Worm (Caenorhabditis elegans) whole organism, late embryonic: ENCODE data around the gene arrd-7.

Experiments used
- C38D4.7 ChIP-seq: fragments of 200-800 bp; sonication (Bioruptor generic); optimal IDR thresholded peaks from 2 replicates; lab custom pipeline; 2018; ENCODE audit warnings: mild to moderate bottlenecking, missing genetic modification characterization, moderate library complexity, missing compliant biosample characterization
- F13H6.1 ChIP-seq: sonication (generic microtip); optimal IDR thresholded peaks from 2 replicates; lab custom pipeline; 2016; ENCODE audit warnings: missing genetic modification characterization, missing compliant biosample characterization
- K02D7.2 ChIP-seq: sonication (generic microtip); optimal IDR thresholded peaks from 2 replicates; lab custom pipeline; 2017; ENCODE audit warnings: mild to moderate bottlenecking, missing genetic modification characterization, missing compliant biosample characterization
- K09A11.1 ChIP-seq: sonication (generic microtip); optimal IDR thresholded peaks from 2 replicates; lab custom pipeline; 2017; ENCODE audit warnings: antibody characterized with exemption, mild to moderate bottlenecking, missing genetic modification characterization, missing compliant biosample characterization; ENCODE audit not compliant: insufficient read depth
- ahr-1 ChIP-seq: sonication (generic microtip); optimal IDR thresholded peaks from 2 replicates; lab custom pipeline; 2016; ENCODE audit warnings: missing genetic modification characterization, missing compliant biosample characterization
- ama-1 ChIP-seq: fragments of 150-350 bp; optimal IDR thresholded peaks from 2 replicates; lab custom pipeline; 2014
- ceh-14 ChIP-seq: sonication (generic microtip); optimal IDR thresholded peaks from 2 replicates; lab custom pipeline; 2016; ENCODE audit warnings: missing genotype, missing genetic modification characterization, missing compliant biosample characterization
- ceh-18 ChIP-seq: sonication (generic microtip); optimal IDR thresholded peaks from 2 replicates; lab custom pipeline; 2016; ENCODE audit warnings: missing genetic modification characterization, missing compliant biosample characterization
- ceh-19 ChIP-seq: fragments of 200-800 bp; sonication (Bioruptor generic); optimal IDR thresholded peaks from 2 replicates; lab custom pipeline; 2018; ENCODE audit warnings: mild to moderate bottlenecking, missing genetic modification characterization, missing compliant biosample characterization
- ceh-24 ChIP-seq: sonication (generic microtip); optimal IDR thresholded peaks from 2 replicates; lab custom pipeline; 2016; ENCODE audit warnings: mild to moderate bottlenecking, missing genetic modification characterization, missing compliant biosample characterization
- ceh-30 ChIP-seq: fragments of 150-350 bp; optimal IDR thresholded peaks from 2 replicates; lab custom pipeline; 2014; ENCODE audit warnings: missing biosample characterization, missing genetic modification characterization
- ceh-31 ChIP-seq: sonication (generic microtip); optimal IDR thresholded peaks from 2 replicates; lab custom pipeline; 2016; ENCODE audit warnings: missing genetic modification characterization, missing compliant biosample characterization
- ceh-48 ChIP-seq: sonication (generic microtip); optimal IDR thresholded peaks from 2 replicates; lab custom pipeline; 2016; ENCODE audit warnings: missing genetic modification characterization, inconsistent platforms, missing compliant biosample characterization
- che-1 ChIP-seq: sonication (generic microtip); optimal IDR thresholded peaks from 2 replicates; lab custom pipeline; 2016; ENCODE audit warnings: mild to moderate bottlenecking, missing genetic modification characterization, missing compliant biosample characterization
- dmd-4 ChIP-seq: sonication (generic microtip); optimal IDR thresholded peaks from 2 replicates; lab custom pipeline; 2016; ENCODE audit warnings: borderline replicate concordance, missing genetic modification characterization, missing compliant biosample characterization
- dve-1 ChIP-seq: sonication (generic microtip); optimal IDR thresholded peaks from 2 replicates; lab custom pipeline; 2017; ENCODE audit warnings: antibody characterized with exemption, mild to moderate bottlenecking, missing genetic modification characterization, missing compliant biosample characterization
- elt-2 ChIP-seq: sonication (generic microtip); optimal IDR thresholded peaks from 2 replicates; lab custom pipeline; 2016; ENCODE audit warnings: missing genetic modification reagents, missing genetic modification characterization, missing compliant biosample characterization
- fax-1 ChIP-seq: sonication (generic microtip); optimal IDR thresholded peaks from 2 replicates; lab custom pipeline; 2016; ENCODE audit warnings: missing genotype, missing genetic modification characterization, missing compliant biosample characterization
- hlh-30 ChIP-seq: sonication (generic microtip); optimal IDR thresholded peaks from 2 replicates; lab custom pipeline; 2017; ENCODE audit warnings: antibody characterized with exemption, missing genetic modification characterization, missing compliant biosample characterization; ENCODE audit not compliant: insufficient read depth
- lim-6 ChIP-seq: sonication (generic microtip); optimal IDR thresholded peaks from 2 replicates; lab custom pipeline; 2016; ENCODE audit warnings: missing genetic modification characterization, missing compliant biosample characterization
- lin-11 ChIP-seq: fragments of 200-800 bp; sonication (Bioruptor generic); optimal IDR thresholded peaks from 2 replicates; lab custom pipeline; 2018; ENCODE audit warnings: mild to moderate bottlenecking, missing genetic modification characterization, missing compliant biosample characterization
- madf-2 ChIP-seq: sonication (generic microtip); optimal IDR thresholded peaks from 2 replicates; lab custom pipeline; 2017; ENCODE audit warnings: missing genetic modification characterization, missing compliant biosample characterization
- nhr-11 ChIP-seq: fragments of 150-350 bp; optimal IDR thresholded peaks from 2 replicates; lab custom pipeline; 2014; ENCODE audit warnings: missing biosample characterization, missing genetic modification characterization
- nhr-232 ChIP-seq: sonication (generic microtip); optimal IDR thresholded peaks from 2 replicates; lab custom pipeline; 2016; ENCODE audit warnings: missing genetic modification characterization, missing compliant biosample characterization
- npax-4 ChIP-seq: sonication (generic microtip); optimal IDR thresholded peaks from 2 replicates; lab custom pipeline; 2016; ENCODE audit warnings: missing genetic modification characterization, missing compliant biosample characterization
- odd-2 ChIP-seq: sonication (generic microtip); optimal IDR thresholded peaks from 2 replicates; lab custom pipeline; 2017; ENCODE audit warnings: antibody characterized with exemption, mild to moderate bottlenecking, missing genetic modification characterization, missing compliant biosample characterization
- pag-3 ChIP-seq: sonication (generic microtip); optimal IDR thresholded peaks from 2 replicates; lab custom pipeline; 2016; ENCODE audit warnings: missing compliant biosample characterization, missing genetic modification characterization, borderline replicate concordance
- pax-1 ChIP-seq: fragments of 150-350 bp; optimal IDR thresholded peaks from 2 replicates; lab custom pipeline; 2014; ENCODE audit warnings: missing biosample characterization, missing genetic modification characterization
- pha-2 ChIP-seq: sonication (generic microtip); optimal IDR thresholded peaks from 2 replicates; lab custom pipeline; 2017; ENCODE audit warnings: mild to moderate bottlenecking, missing genetic modification characterization, missing compliant biosample characterization
- pha-4 ChIP-seq: fragments of 150-350 bp; optimal IDR thresholded peaks from 2 replicates; lab custom pipeline; 2018; ENCODE audit warnings: missing biosample characterization, missing genetic modification reagents, missing genetic modification characterization
- pqm-1 ChIP-seq: sonication (generic microtip); optimal IDR thresholded peaks from 2 replicates; lab custom pipeline; 2016; ENCODE audit warnings: missing genetic modification characterization, missing compliant biosample characterization
- pros-1 ChIP-seq: fragments of 150-350 bp; optimal IDR thresholded peaks from 2 replicates; lab custom pipeline; 2014; ENCODE audit warnings: missing biosample characterization, missing genetic modification reagents, missing genetic modification characterization
- ref-2 ChIP-seq: sonication (generic microtip); optimal IDR thresholded peaks from 2 replicates; lab custom pipeline; 2016; ENCODE audit warnings: missing genetic modification characterization, missing compliant biosample characterization
- sox-2 ChIP-seq: fragments of 200-800 bp; sonication (Bioruptor generic); IDR thresholded peaks from 2 replicates; pipeline ENCODE4 v1.3.6; 2022; ENCODE audit warnings: missing genetic modification reagents, missing genetic modification characterization, missing compliant biosample characterization
- syd-9 ChIP-seq: sonication (generic microtip); optimal IDR thresholded peaks from 2 replicates; lab custom pipeline; 2016; ENCODE audit warnings: mild to moderate bottlenecking, missing genetic modification characterization, moderate library complexity, missing compliant biosample characterization
- unc-3 ChIP-seq, 2 experiments: fragments of 200-800 bp in 1 of 2; sonication (Bioruptor generic) in 1 of 2; sonication (generic microtip) in 1 of 2; conservative IDR thresholded peaks in 1 of 2; optimal IDR thresholded peaks in 1 of 2; 2 replicates each; pipeline versions ENCODE4 v1.3.6 to Lab custom; 2016 to 2022; ENCODE audit warnings: missing compliant biosample characterization in 2 of 2, missing genetic modification characterization in 2 of 2, missing genetic modification reagents in 1 of 2
- unc-42 ChIP-seq: sonication (generic microtip); optimal IDR thresholded peaks from 2 replicates; lab custom pipeline; 2016; ENCODE audit warnings: missing genotype, missing genetic modification characterization, missing compliant biosample characterization
- unc-55 ChIP-seq: sonication (generic microtip); optimal IDR thresholded peaks from 2 replicates; lab custom pipeline; 2017; ENCODE audit warnings: missing biosample characterization, missing genetic modification reagents, missing genetic modification characterization
- unc-86 ChIP-seq: sonication (generic microtip); optimal IDR thresholded peaks from 2 replicates; lab custom pipeline; 2016; ENCODE audit warnings: missing genetic modification characterization, missing compliant biosample characterization
- zip-5 ChIP-seq: sonication (generic microtip); optimal IDR thresholded peaks from 2 replicates; lab custom pipeline; 2016; ENCODE audit warnings: missing genetic modification characterization, missing compliant biosample characterization
- ztf-16 ChIP-seq: sonication (generic microtip); optimal IDR thresholded peaks from 2 replicates; lab custom pipeline; 2017; ENCODE audit warnings: missing genetic modification characterization, missing compliant biosample characterization

arrd-7 gene

DNA sequence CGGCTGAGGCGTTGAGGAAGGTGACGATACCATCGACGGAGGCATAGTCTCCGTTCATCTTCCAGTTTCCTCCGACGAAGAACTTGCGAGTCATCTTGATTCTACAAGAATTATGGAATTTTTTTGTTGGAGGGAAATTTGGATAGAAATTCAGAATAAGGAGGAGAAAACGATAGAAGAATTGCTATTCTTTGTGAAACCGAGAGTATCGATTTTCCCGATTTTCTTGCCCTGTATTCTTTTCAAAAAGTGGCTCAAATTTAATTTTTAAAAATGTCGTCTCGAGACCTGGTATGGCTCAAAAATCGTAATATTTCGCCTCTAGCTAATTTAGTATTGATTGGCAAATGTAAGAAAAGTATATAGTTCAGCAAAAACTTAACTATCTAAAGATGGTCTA, 23.4 kb downstream of the arrd-7 start, which contains the start of gene tpi-1:
tpi-1 (minus strand) TSS at position 101 of the 400 bp plus-strand sequence.
- TF ChIP-seq ref-2 (no peak), F13H6.1 (tag; lab: Kevin White, UChicago) (no peak), npax-4 (no peak), dve-1 (no peak), pha-4 (tag; lab: Kevin White, UChicago) (no peak), sox-2 (no peak), pha-2 (no peak), dmd-4 (tag; lab: Kevin White, UChicago) (no peak), ceh-31 (tag; lab: Kevin White, UChicago) (no peak), lim-6 (tag; lab: Kevin White, UChicago) (no peak), fax-1 (tag; lab: Kevin White, UChicago) (no peak)

ce11 chrII:12036516-12036915, 25.9 kb downstream of the arrd-7 start, which contains the start of gene cyn-16:
TSS of gene cyn-16 (minus strand) at chrII:12036742.
- TF ChIP-seq ceh-24 (tag; lab: Kevin White, UChicago) (no peak), ceh-48 (tag; lab: Kevin White, UChicago) (peak; percentile 37), lin-11 (no peak), C38D4.7 (no peak), unc-3 (GFP tag; conservative IDR thresholded peaks at IDR 0.05; lab: Robert Waterston, UW) (no peak), unc-3 (tag; optimal IDR thresholded peaks at IDR 0.05; lab: Kevin White, UChicago) (no peak), K09A11.1 (tag; lab: Kevin White, UChicago) (no peak), madf-2 (tag; lab: Kevin White, UChicago) (no peak)

DNA sequence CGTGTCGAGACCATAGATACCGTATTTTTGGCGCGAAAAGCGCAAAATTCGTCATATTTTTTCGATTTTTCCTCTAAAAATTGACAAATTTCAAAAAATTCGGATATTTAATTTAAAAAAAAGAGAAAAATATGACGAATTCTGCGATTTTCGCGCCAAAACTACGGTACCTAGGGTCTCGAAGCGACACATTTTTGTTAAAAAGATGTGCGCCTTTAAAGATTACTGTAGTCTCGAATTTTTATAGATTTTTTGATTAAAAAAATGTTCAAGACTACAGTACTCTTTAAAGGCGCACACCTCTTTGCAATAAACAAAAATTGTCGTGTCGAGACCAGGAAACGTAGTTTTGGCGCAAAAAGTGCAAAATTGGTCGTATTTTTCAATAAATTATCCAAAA, 26.3 kb downstream of the arrd-7 start:
- TF ChIP-seq ceh-18 (no peak), ahr-1 (no peak), ceh-14 (no peak), lin-11 (no peak), ama-1 (lab: Kevin White, UChicago) (no peak), unc-42 (tag; lab: Kevin White, UChicago) (no peak), che-1 (tag; lab: Kevin White, UChicago) (no peak), sox-2 (no peak), nhr-11 (no peak), elt-2 (tag; lab: Kevin White, UChicago) (no peak), pag-3 (tag; lab: Kevin White, UChicago) (no peak), ceh-30 (tag; lab: Kevin White, UChicago) (no peak), hlh-30 (tag; lab: Kevin White, UChicago) (no peak), lim-6 (tag; lab: Kevin White, UChicago) (no peak), nhr-232 (tag; lab: Kevin White, UChicago) (no peak), K09A11.1 (tag; lab: Kevin White, UChicago) (no peak), C38D4.7 (no peak), unc-86 (no peak)

- no peak for TF ChIP-seq ztf-16 (tag; lab: Kevin White, UChicago)
- TF ChIP-seq pax-1 = no peak
- TF ChIP-seq K02D7.2 (tag; lab: Kevin White, UChicago) = no peak
- TF ChIP-seq ceh-19 = no peak
- no peak for TF ChIP-seq ceh-18
- no peak for TF ChIP-seq pqm-1 (tag; lab: Kevin White, UChicago)
- TF ChIP-seq pha-4 (tag; lab: Kevin White, UChicago) = no peak
- no peak for TF ChIP-seq ref-2
- no peak for TF ChIP-seq syd-9
- TF ChIP-seq che-1 (tag; lab: Kevin White, UChicago) = no peak
- no peak for TF ChIP-seq ceh-14
- TF ChIP-seq ceh-48 (tag; lab: Kevin White, UChicago) = no peak
- no peak for TF ChIP-seq fax-1 (tag; lab: Kevin White, UChicago)
- no peak for TF ChIP-seq C38D4.7
- TF ChIP-seq zip-5 (tag; lab: Kevin White, UChicago) = no peak
- no peak for TF ChIP-seq pros-1
- no peak for TF ChIP-seq nhr-232 (tag; lab: Kevin White, UChicago)
- TF ChIP-seq odd-2 = no peak
- no peak for TF ChIP-seq unc-55 (GFP tag; lab: Kevin White, UChicago)
These were observed 33.7 kb downstream of the arrd-7 start for ce11 chrII:12028707-12029106.
